Worm (Caenorhabditis elegans) whole organism, mixed stage, embryonic: ENCODE data around the gene glb-24.

Experiments used
- blmp-1 ChIP-seq: fragments of 150-350 bp; optimal IDR thresholded peaks from 2 replicates; lab custom pipeline; 2014; ENCODE audit warnings: missing biosample characterization, missing genetic modification characterization
- ceh-83 ChIP-seq: fragments of 200-800 bp; sonication (Bioruptor generic); optimal IDR thresholded peaks from 2 replicates; lab custom pipeline; 2018; ENCODE audit warnings: mild to moderate bottlenecking, missing genetic modification characterization, missing compliant biosample characterization
- elt-1 ChIP-seq: sonication (generic microtip); optimal IDR thresholded peaks from 2 replicates; lab custom pipeline; 2017; ENCODE audit warnings: missing genetic modification characterization, mild to moderate bottlenecking, missing compliant biosample characterization, antibody characterized with exemption, moderate library complexity, borderline replicate concordance; ENCODE audit not compliant: insufficient read depth
- elt-3 ChIP-seq: fragments of 150-350 bp; optimal IDR thresholded peaks from 2 replicates; lab custom pipeline; 2014; ENCODE audit warnings: missing biosample characterization, missing genetic modification characterization
- lsy-2 ChIP-seq: fragments of 150-350 bp; optimal IDR thresholded peaks from 2 replicates; lab custom pipeline; 2014; ENCODE audit warnings: missing biosample characterization, missing genetic modification characterization
- nhr-28 ChIP-seq: fragments of 150-350 bp; optimal IDR thresholded peaks from 2 replicates; lab custom pipeline; 2014; ENCODE audit warnings: missing biosample characterization, missing genetic modification characterization
- pha-4 ChIP-seq: fragments of 150-350 bp; optimal IDR thresholded peaks from 2 replicates; lab custom pipeline; 2018; ENCODE audit warnings: missing biosample characterization, missing genetic modification reagents, missing genetic modification characterization
- sem-2 ChIP-seq: fragments of 200-800 bp; sonication (Bioruptor generic); optimal IDR thresholded peaks from 2 replicates; lab custom pipeline; 2018; ENCODE audit warnings: mild to moderate bottlenecking, missing genetic modification characterization, missing compliant biosample characterization
- snpc-4 ChIP-seq: fragments of 150-350 bp; optimal IDR thresholded peaks from 2 replicates; lab custom pipeline; 2014; ENCODE audit warnings: missing biosample characterization, missing genetic modification characterization
- sptf-1 ChIP-seq: sonication (generic microtip); optimal IDR thresholded peaks from 2 replicates; lab custom pipeline; 2017; ENCODE audit warnings: mild to moderate bottlenecking, missing genetic modification characterization, moderate library complexity, missing compliant biosample characterization
- unc-62 ChIP-seq: fragments of 150-350 bp; optimal IDR thresholded peaks from 2 replicates; lab custom pipeline; 2014; ENCODE audit warnings: missing biosample characterization, missing genetic modification reagents, missing genetic modification characterization
- zip-8 ChIP-seq: fragments of 150-350 bp; optimal IDR thresholded peaks from 2 replicates; lab custom pipeline; 2014; ENCODE audit warnings: missing biosample characterization, missing genetic modification characterization

ce11 chrV:12896850-12897249 is 11.1 kb upstream of the glb-24 start:
- TF ChIP-seq snpc-4 (tag; lab: Kevin White, UChicago) (no peak), nhr-28 (no peak), elt-3 (tag; lab: Kevin White, UChicago) (no peak), blmp-1 (tag; lab: Kevin White, UChicago) (no peak), lsy-2 (tag; lab: Kevin White, UChicago) (no peak), pha-4 (tag; lab: Kevin White, UChicago) (no peak), sptf-1 (tag; lab: Kevin White, UChicago) (no peak), ceh-83 (GFP tag; lab: Kevin White, UChicago) (no peak), sem-2 (GFP tag; lab: Kevin White, UChicago) (no peak), unc-62 (GFP tag; lab: Kevin White, UChicago) (peak; percentile 80), zip-8 (tag; lab: Kevin White, UChicago) (no peak), elt-1 (tag; lab: Kevin White, UChicago) (no peak)
